Worm (Caenorhabditis elegans): ENCODE data around the gene T05C3.6.

- TF ChIP-seq ama-1 (optimal IDR thresholded peaks at IDR 0.05) (no peak), ceh-13 (GFP tag; optimal IDR thresholded peaks at IDR 0.05) (no peak), tra-4 (tag; optimal IDR thresholded peaks at IDR 0.05) (no peak), B0310.2 (tag; optimal IDR thresholded peaks at IDR 0.05) (no peak), aly-1 (tag; optimal IDR thresholded peaks at IDR 0.05) (no peak), tbx-37 (GFP tag; conservative IDR thresholded peaks at IDR 0.05) (no peak), scrt-1 (GFP tag; IDR thresholded peaks at IDR 0.05) (no peak), hmbx-1 (tag; optimal IDR thresholded peaks at IDR 0.05) (no peak), F13C5.2 (tag; optimal IDR thresholded peaks at IDR 0.05) (no peak), sea-1 (GFP tag; conservative IDR thresholded peaks at IDR 0.05) (no peak), hmg-4 (GFP tag; optimal IDR thresholded peaks at IDR 0.05) (no peak), pes-1 (GFP tag; IDR thresholded peaks at IDR 0.05) (no peak)
Observed at ce11 chrV:5453615-5454014, 36.6 kb upstream of the T05C3.6 start, which contains the start of gene glc-3.
